Fruit fly (Drosophila melanogaster): ENCODE measurements around the gene CYLD.

The CYLD gene

DNA sequence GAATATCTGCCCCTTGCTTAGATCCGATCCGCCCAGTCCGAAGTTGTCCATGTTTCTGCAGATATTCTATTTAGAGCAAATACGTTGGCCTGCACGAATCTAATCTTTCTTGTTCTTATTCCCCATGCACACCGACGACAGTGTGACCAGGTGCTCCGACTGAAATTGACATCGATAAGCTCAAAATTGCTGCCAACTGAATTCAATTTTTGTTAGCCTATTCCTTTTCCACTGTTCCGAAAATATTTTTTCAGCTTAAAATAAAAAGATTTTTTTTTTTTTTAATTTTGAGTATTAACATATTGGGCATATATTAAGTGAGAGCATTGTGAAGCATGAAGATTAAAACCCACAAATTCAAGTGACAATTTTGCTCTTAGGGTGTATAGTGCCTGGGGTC is 4.1 kb upstream of the CYLD start, which contains the start of gene nmd (continued):
- TF ChIP-seq CG13123 (GFP tag; optimal IDR thresholded peaks at IDR 0.05) (no peak), pros (GFP tag; optimal IDR thresholded peaks at IDR 0.05) (no peak), CG17361 (GFP tag; IDR thresholded peaks at IDR 0.05) (0 out of 3 replicates have a peak, but pooled peaks have one; percentile 24), gfzf (GFP tag; optimal IDR thresholded peaks at IDR 0.05) (peak; percentile 86), CG11560 (tag; IDR thresholded peaks at IDR 0.05) (no peak), CG7271 (tag; optimal IDR thresholded peaks at IDR 0.05) (no peak), Sry-β (GFP tag; optimal IDR thresholded peaks at IDR 0.05) (no peak), CG9797 (GFP tag; optimal IDR thresholded peaks at IDR 0.05) (peak; percentile 71), CG11093 (GFP tag; IDR thresholded peaks at IDR 0.05) (no peak), CG34422 (GFP tag; IDR thresholded peaks at IDR 0.05) (no peak), da (GFP tag; optimal IDR thresholded peaks at IDR 0.05) (no peak), CG14014 (GFP tag; IDR thresholded peaks at IDR 0.05) (no peak), CG15011 (GFP tag; optimal IDR thresholded peaks at IDR 0.05) (no peak), amos (GFP tag; IDR thresholded peaks at IDR 0.05; ENCODE audit: partially characterized antibody) (no peak; the same call in 1 of the 2 replicates), pum (GFP tag; optimal IDR thresholded peaks at IDR 0.05) (no peak), sna (GFP tag; IDR thresholded peaks at IDR 0.05; ENCODE audit: partially characterized antibody) (no peak), CG17385 (GFP tag; optimal IDR thresholded peaks at IDR 0.05) (peak; percentile 91), GATAe (GFP tag; conservative IDR thresholded peaks at IDR 0.05) (no peak), Neu2 (GFP tag; optimal IDR thresholded peaks at IDR 0.05; ENCODE audit: borderline replicate concordance) (no peak), gem (tag; optimal IDR thresholded peaks at IDR 0.05) (peak; percentile 16), tup (GFP tag; optimal IDR thresholded peaks at IDR 0.05) (no peak), bcd (GFP tag; optimal IDR thresholded peaks at IDR 0.05) (no peak), CG11456 (GFP tag; IDR thresholded peaks at IDR 0.05) (no peak), Ssrp (tag; optimal IDR thresholded peaks at IDR 0.05) (no peak), Camta (GFP tag; optimal IDR thresholded peaks at IDR 0.05) (no peak), CG3995 (GFP tag; optimal IDR thresholded peaks at IDR 0.05) (no peak), NC2β (GFP tag; optimal IDR thresholded peaks at IDR 0.05) (peak; percentile 16), nerfin-2 (GFP tag; IDR thresholded peaks at IDR 0.05; ENCODE audit: partially characterized antibody) (no peak), Mes4 (GFP tag; optimal IDR thresholded peaks at IDR 0.05) (no peak), Awh (GFP tag; IDR thresholded peaks at IDR 0.05) (0 out of 2 replicates have a peak, but pooled peaks have one; percentile 28), hkb (optimal IDR thresholded peaks at IDR 0.05) (no peak), hkb (GFP tag; IDR thresholded peaks at IDR 0.05) (no peak), CG12071 (GFP tag; optimal IDR thresholded peaks at IDR 0.05) (no peak), CG2129 (GFP tag; IDR thresholded peaks at IDR 0.05; ENCODE audit: partially characterized antibody) (no peak), Trl (optimal IDR thresholded peaks at IDR 0.05) (no peak), Trl (GFP tag; optimal IDR thresholded peaks at IDR 0.05) (no peak), CG12659 (GFP tag; optimal IDR thresholded peaks at IDR 0.05) (peak; percentile 55), CG7963 (GFP tag; IDR thresholded peaks at IDR 0.05; ENCODE audit: partially characterized antibody) (no peak), pzg (GFP tag; optimal IDR thresholded peaks at IDR 0.05) (peak; percentile 80), CG9727 (GFP tag; optimal IDR thresholded peaks at IDR 0.05) (no peak), jing (GFP tag; optimal IDR thresholded peaks at IDR 0.05) (no peak), bigmax (GFP tag; optimal IDR thresholded peaks at IDR 0.05) (no peak), unc-4 (GFP tag; IDR thresholded peaks at IDR 0.05; ENCODE audit: partially characterized antibody) (peak; percentile 30; the same call in 1 of the 2 replicates), jigr1 (GFP tag; IDR thresholded peaks at IDR 0.05) (no peak; the same call in 2 of the 3 replicates), mld (GFP tag; IDR thresholded peaks at IDR 0.05; ENCODE audit: partially characterized antibody) (no peak), CG30020 (tag; optimal IDR thresholded peaks at IDR 0.05) (peak; percentile 90), wdn (GFP tag; IDR thresholded peaks at IDR 0.05) (no peak), dysf (GFP tag; IDR thresholded peaks at IDR 0.05) (no peak), fd96Cb (tag; optimal IDR thresholded peaks at IDR 0.05) (no peak), CG2199 (GFP tag; IDR thresholded peaks at IDR 0.05) (no peak), CG12155 (GFP tag; optimal IDR thresholded peaks at IDR 0.05) (no peak)
